Worm (Caenorhabditis elegans) whole organism, L4/young adult: ENCODE data around the gene T05B4.10.

ENCODE experiments used
- W03F9.2 ChIP-seq: fragments of 150-350 bp; optimal IDR thresholded peaks from 2 replicates; lab custom pipeline; 2014; ENCODE audit warnings: missing biosample characterization, missing genetic modification characterization
- dao-5 ChIP-seq: sonication (generic microtip); optimal IDR thresholded peaks from 2 replicates; lab custom pipeline; 2016; ENCODE audit warnings: missing genotype, missing genetic modification characterization, moderate library complexity, missing compliant biosample characterization
- him-1 ChIP-seq: sonication (generic microtip); optimal IDR thresholded peaks from 2 replicates; lab custom pipeline; 2016; ENCODE audit warnings: missing genotype, missing genetic modification reagents, missing genetic modification characterization, missing compliant biosample characterization

T05B4.10 gene

ce11 chrV:4129604-4130003 is 9.1 kb upstream of the T05B4.10 start, which contains the start of gene phat-4:
Gene phat-4, plus strand, starts transcription at chrV:4129904.
- TF ChIP-seq W03F9.2 (tag; lab: Kevin White, UChicago) = no peak
- no peak for TF ChIP-seq him-1 (tag; lab: Kevin White, UChicago)
- no peak for TF ChIP-seq dao-5

- TF ChIP-seq W03F9.2 (tag; lab: Kevin White, UChicago) (no peak), him-1 (tag; lab: Kevin White, UChicago) (no peak)
Measured at ce11 chrV:4127435-4127834, 6.9 kb upstream of the T05B4.10 start, which contains the start of gene T05B4.13. Gene T05B4.13, minus strand, starts transcription at chrV:4127535.

ce11 chrV:4125552-4126084 is 5.1 kb upstream of the T05B4.10 start, which contains the start of gene T05B4.12:
Gene T05B4.12, minus strand, starts transcription at chrV:4126034.
- TF ChIP-seq him-1 (tag; lab: Kevin White, UChicago) (no peak), W03F9.2 (tag; lab: Kevin White, UChicago) (no peak), dao-5 (no peak)

- no peak for TF ChIP-seq dao-5
Measured at ce11 chrV:4122415-4122814, 1.9 kb upstream of the T05B4.10 start, which contains the start of gene phat-5. Gene phat-5, minus strand, starts transcription at chrV:4122515.

ce11 chrV:4118332-4118731 is 2.2 kb downstream of the T05B4.10 start, which contains the start of gene T05B4.9:
Gene T05B4.9, minus strand, starts transcription at chrV:4118432.
- TF ChIP-seq him-1 (tag; lab: Kevin White, UChicago) (no peak), W03F9.2 (tag; lab: Kevin White, UChicago) (no peak), dao-5 (no peak)

- no peak for TF ChIP-seq W03F9.2 (tag; lab: Kevin White, UChicago)
- no peak for TF ChIP-seq him-1 (tag; lab: Kevin White, UChicago)
- TF ChIP-seq dao-5 = no peak
Measured at ce11 chrV:4116071-4116470, 4.5 kb downstream of the T05B4.10 start, which contains the start of gene T05B4.8. Gene T05B4.8, minus strand, starts transcription at chrV:4116171.

- no peak for TF ChIP-seq W03F9.2 (tag; lab: Kevin White, UChicago)
Measured at ce11 chrV:4114627-4115026, 5.9 kb downstream of the T05B4.10 start, which contains the start of gene srw-133. Gene srw-133, minus strand, starts transcription at chrV:4114727.

ce11 chrV:4112516-4112915 is 8.0 kb downstream of the T05B4.10 start, which contains the start of gene srw-134:
Gene srw-134, minus strand, starts transcription at chrV:4112616.
- TF ChIP-seq him-1 (tag; lab: Kevin White, UChicago) = no peak
- TF ChIP-seq W03F9.2 (tag; lab: Kevin White, UChicago) = no peak

ce11 chrV:4109873-4110272 is 10.7 kb downstream of the T05B4.10 start, which contains the start of gene clc-18:
Gene clc-18, minus strand, starts transcription at chrV:4109973.
- TF ChIP-seq him-1 (tag; lab: Kevin White, UChicago) (no peak), dao-5 (no peak), W03F9.2 (tag; lab: Kevin White, UChicago) (no peak)

ce11 chrV:4106688-4107087 is 13.8 kb downstream of the T05B4.10 start:
- TF ChIP-seq W03F9.2 (tag; lab: Kevin White, UChicago) (no peak), him-1 (tag; lab: Kevin White, UChicago) (no peak), dao-5 (no peak)

- no peak for TF ChIP-seq him-1 (tag; lab: Kevin White, UChicago)
- no peak for TF ChIP-seq W03F9.2 (tag; lab: Kevin White, UChicago)
- no peak for TF ChIP-seq dao-5
Measured at ce11 chrV:4104298-4104697, 16.2 kb downstream of the T05B4.10 start, which contains the start of gene srj-39. Gene srj-39, plus strand, starts transcription at chrV:4104598.

ce11 chrV:4101567-4101966 is 19.0 kb downstream of the T05B4.10 start, which contains the start of gene srj-40:
Gene srj-40, plus strand, starts transcription at chrV:4101867.
- TF ChIP-seq W03F9.2 (tag; lab: Kevin White, UChicago) (no peak), dao-5 (no peak), him-1 (tag; lab: Kevin White, UChicago) (no peak)

ce11 chrV:4094740-4095139 is 25.8 kb downstream of the T05B4.10 start, which contains the start of gene nhr-181:
Gene nhr-181, plus strand, starts transcription at chrV:4095040.
- TF ChIP-seq him-1 (tag; lab: Kevin White, UChicago) (no peak), dao-5 (no peak), W03F9.2 (tag; lab: Kevin White, UChicago) (no peak)

- TF ChIP-seq W03F9.2 (tag; lab: Kevin White, UChicago) (no peak), dao-5 (no peak), him-1 (tag; lab: Kevin White, UChicago) (no peak)
Measured at ce11 chrV:4082952-4083351, 37.6 kb downstream of the T05B4.10 start, which contains the start of gene F38H12.5. Gene F38H12.5, minus strand, starts transcription at chrV:4083052.

ce11 chrV:4081283-4081682 is 39.2 kb downstream of the T05B4.10 start, which contains the start of gene srh-211:
Gene srh-211, minus strand, starts transcription at chrV:4081383.
- TF ChIP-seq dao-5 = no peak
- no peak for TF ChIP-seq him-1 (tag; lab: Kevin White, UChicago)
- no peak for TF ChIP-seq W03F9.2 (tag; lab: Kevin White, UChicago)
